Fruit fly (Drosophila melanogaster): ENCODE results near the gene Him.

Gene Him

DNA sequence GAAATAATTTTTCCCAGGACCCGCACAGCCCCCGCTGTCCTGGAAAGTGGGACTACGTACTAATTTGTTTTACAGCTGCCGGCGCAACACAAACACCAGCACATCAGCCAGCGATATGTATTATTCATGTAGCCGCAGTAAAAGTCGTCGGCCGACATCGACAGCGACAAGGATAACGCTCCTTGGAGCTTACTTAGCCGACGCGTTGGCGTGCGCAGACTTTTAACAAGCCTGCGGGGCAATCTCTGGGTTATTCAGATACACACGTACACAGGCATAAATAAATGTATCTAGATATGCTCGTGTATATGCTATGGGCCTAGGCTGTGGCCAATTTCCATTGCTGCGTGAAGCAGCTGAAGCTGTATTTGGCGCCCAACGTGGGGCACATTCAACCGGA, 11.6 kb upstream of the Him start:
- TF ChIP-seq Hr38 (GFP tag; optimal IDR thresholded peaks at IDR 0.05) (no peak), eg (GFP tag; IDR thresholded peaks at IDR 0.05) (no peak), CG9139 (GFP tag; optimal IDR thresholded peaks at IDR 0.05) (no peak), CG6276 (GFP tag; optimal IDR thresholded peaks at IDR 0.05) (no peak), CG34406 (GFP tag; optimal IDR thresholded peaks at IDR 0.05) (no peak), Met (GFP tag; optimal IDR thresholded peaks at IDR 0.05) (no peak), Eip78C (GFP tag) (no peak), CG3032 (tag; optimal IDR thresholded peaks at IDR 0.05) (no peak), Hr4 (GFP tag; optimal IDR thresholded peaks at IDR 0.05) (no peak), CG7368 (GFP tag; optimal IDR thresholded peaks at IDR 0.05) (no peak), OdsH (GFP tag; optimal IDR thresholded peaks at IDR 0.05) (no peak), CG11294 (GFP tag; IDR thresholded peaks at IDR 0.05) (no peak), CG15336 (GFP tag; IDR thresholded peaks at IDR 0.05) (no peak)

DNA sequence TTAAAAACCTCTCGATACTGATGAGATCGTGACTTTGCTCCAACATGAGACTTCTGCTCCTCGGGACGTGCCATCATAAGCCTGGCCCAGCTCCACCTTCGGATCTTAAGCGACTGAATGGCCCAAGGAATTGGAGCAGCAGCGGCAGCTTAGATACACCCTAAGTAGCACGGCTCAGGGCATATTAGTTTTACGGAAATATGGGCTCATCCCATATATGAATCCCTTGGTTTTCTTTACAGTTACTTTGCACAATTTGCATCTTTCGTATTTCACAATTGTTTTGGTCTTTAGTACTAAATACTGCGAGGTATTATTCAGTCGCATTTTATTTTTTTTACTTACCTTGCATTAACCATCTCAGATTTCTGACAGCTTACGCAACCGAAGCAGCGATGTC, 4.2 kb upstream of the Him start, which contains the start of gene Hesr:
Gene Hesr, minus strand, starts transcription at position 101 of the 400 bp plus-strand sequence.
- TF ChIP-seq Sox15 (GFP tag; optimal IDR thresholded peaks at IDR 0.05) (no peak), fd59A (GFP tag; optimal IDR thresholded peaks at IDR 0.05) (no peak), CG15336 (GFP tag; IDR thresholded peaks at IDR 0.05) (no peak), Eip93F (GFP tag; optimal IDR thresholded peaks at IDR 0.05) (no peak), CG11762 (GFP tag; optimal IDR thresholded peaks at IDR 0.05; ENCODE audit: insufficient read depth) (no peak), topi (GFP tag; optimal IDR thresholded peaks at IDR 0.05) (no peak), Eip75B (GFP tag; optimal IDR thresholded peaks at IDR 0.05) (no peak), Gug (GFP tag; IDR thresholded peaks at IDR 0.05) (no peak), Blimp-1 (GFP tag; optimal IDR thresholded peaks at IDR 0.05) (no peak), CG8119 (GFP tag; IDR thresholded peaks at IDR 0.05) (no peak), dsx (GFP tag; optimal IDR thresholded peaks at IDR 0.05; ENCODE audit: poor library complexity, severe bottlenecking) (no peak), CG32006 (GFP tag; optimal IDR thresholded peaks at IDR 0.05) (no peak)

dm6 chrX:18207533-18207932, 1.7 kb upstream of the Him start:
- TF ChIP-seq CG6163 (GFP tag; IDR thresholded peaks at IDR 0.05) (no peak), CG3032 (tag; optimal IDR thresholded peaks at IDR 0.05) (peak; percentile 9), CG11294 (GFP tag; IDR thresholded peaks at IDR 0.05) (no peak), cyc (GFP tag; optimal IDR thresholded peaks at IDR 0.05) (no peak), CG32006 (GFP tag; optimal IDR thresholded peaks at IDR 0.05) (no peak), CG10669 (GFP tag; optimal IDR thresholded peaks at IDR 0.05) (no peak)

dm6 chrX:18208079-18208865, 955 bp upstream of the Him start:
- no peak for TF ChIP-seq lz (GFP tag; optimal IDR thresholded peaks at IDR 0.05)
- peak in 1 of 2 experiments; percentile 6 for TF ChIP-seq ss (GFP tag; optimal IDR thresholded peaks at IDR 0.05)
- TF ChIP-seq OdsH (GFP tag; optimal IDR thresholded peaks at IDR 0.05), result no peak
- peak in 1 of 2 experiments; percentile 4 for TF ChIP-seq salr (GFP tag; optimal IDR thresholded peaks at IDR 0.05)
- no peak for TF ChIP-seq CG8319 (GFP tag; optimal IDR thresholded peaks at IDR 0.05)
- TF ChIP-seq spab (GFP tag; optimal IDR thresholded peaks at IDR 0.05), result no peak
- TF ChIP-seq Lpt (GFP tag; optimal IDR thresholded peaks at IDR 0.05), result no peak
- TF ChIP-seq CG32006 (GFP tag; optimal IDR thresholded peaks at IDR 0.05), result peak; percentile 17
- no peak for TF ChIP-seq pdm3 (GFP tag; optimal IDR thresholded peaks at IDR 0.05)
- peak; percentile 37 for TF ChIP-seq svp (GFP tag)
- no peak for TF ChIP-seq eg (GFP tag; IDR thresholded peaks at IDR 0.05)
- no peak for TF ChIP-seq net (GFP tag; optimal IDR thresholded peaks at IDR 0.05)
- no peak for TF ChIP-seq vri (GFP tag; optimal IDR thresholded peaks at IDR 0.05)
- no peak for TF ChIP-seq esn (GFP tag; optimal IDR thresholded peaks at IDR 0.05)
- TF ChIP-seq Eip78C (GFP tag), result peak; percentile 57
- no peak for TF ChIP-seq CG11762 (GFP tag; optimal IDR thresholded peaks at IDR 0.05; ENCODE audit: insufficient read depth)
- TF ChIP-seq acj6 (GFP tag; optimal IDR thresholded peaks at IDR 0.05), result no peak
- TF ChIP-seq Hr38 (GFP tag; optimal IDR thresholded peaks at IDR 0.05), result no peak
- no peak for TF ChIP-seq CG1621 (tag; optimal IDR thresholded peaks at IDR 0.05)
- no peak for TF ChIP-seq CG6854 (GFP tag; optimal IDR thresholded peaks at IDR 0.05)
- TF ChIP-seq Hr4 (GFP tag; optimal IDR thresholded peaks at IDR 0.05), result no peak
- peak; percentile 11 for TF ChIP-seq CG3032 (tag; optimal IDR thresholded peaks at IDR 0.05)
- no peak for TF ChIP-seq Smox (GFP tag; optimal IDR thresholded peaks at IDR 0.05)
- TF ChIP-seq CG6276 (GFP tag; optimal IDR thresholded peaks at IDR 0.05), result no peak
- TF ChIP-seq Ets21C (GFP tag; optimal IDR thresholded peaks at IDR 0.05), result no peak
- TF ChIP-seq fd59A (GFP tag; optimal IDR thresholded peaks at IDR 0.05), result no peak
- no peak for TF ChIP-seq CG15336 (GFP tag; IDR thresholded peaks at IDR 0.05)

All from whole organism, prepupa.